Fruit fly (Drosophila melanogaster) S2 (cell line): ENCODE measurements around the gene CG15169.
A peak's percentile ranks its signal among the peaks of the same experiment; 100 is the strongest.

Experiments used
- CG8478 ChIP-seq: fragments of >200 bp; optimal IDR thresholded peaks from 2 replicates; lab custom pipeline; 2018
- CTCF ChIP-seq, 2 experiments: fragments of >200 bp; optimal IDR thresholded peaks; 2 replicates each; lab custom pipeline; 2018

The CG15169 gene

DNA sequence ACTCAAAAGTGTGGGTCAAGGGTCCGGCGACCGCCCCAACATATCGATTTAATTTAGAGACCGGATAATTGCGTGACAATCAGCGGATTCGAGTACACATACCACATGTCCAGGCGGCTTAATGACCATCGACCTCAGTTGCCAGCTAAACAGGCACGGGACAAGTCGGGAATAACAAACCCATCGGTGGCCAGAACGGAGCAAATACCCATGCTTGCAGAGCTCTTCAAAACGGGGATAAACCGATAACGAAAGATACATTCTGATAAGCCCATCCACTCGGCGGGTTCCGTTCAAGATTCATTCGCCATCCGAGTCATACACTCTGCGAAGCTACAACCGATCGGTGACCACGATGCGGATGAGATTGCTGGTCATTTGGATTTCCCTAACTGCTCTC, at the start of gene CG15169:
Gene CG15169, plus strand, starts transcription at position 301 of the 400 bp plus-strand sequence.
- no peak for TF ChIP-seq CTCF (optimal IDR thresholded peaks at IDR 0.05; lab: Kevin White, UChicago)
- TF ChIP-seq CG8478 = no peak

DNA sequence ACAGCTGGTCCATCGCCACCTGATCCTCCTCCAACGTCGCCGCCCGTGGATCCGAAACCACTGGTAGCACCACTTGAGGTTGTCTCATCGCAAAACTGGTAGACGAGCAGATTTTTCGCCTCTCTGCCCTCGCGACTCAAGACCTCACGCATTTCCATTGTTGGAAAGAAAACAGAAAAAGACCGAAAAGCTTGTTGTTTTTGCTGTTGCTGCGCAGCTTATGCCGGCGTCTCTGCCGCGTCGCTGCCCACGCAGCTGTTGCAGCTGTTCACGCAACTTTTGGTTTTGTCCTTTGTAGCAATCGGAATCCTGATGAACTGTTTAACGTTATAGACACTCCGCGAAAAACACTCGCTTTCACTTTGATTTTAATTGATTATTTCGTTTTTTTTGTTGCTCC, 47.5 kb upstream of the CG15169 start:
- TF ChIP-seq CG8478 (no peak), CTCF (optimal IDR thresholded peaks at IDR 0.05; lab: Kevin White, UChicago) (no peak)

DNA sequence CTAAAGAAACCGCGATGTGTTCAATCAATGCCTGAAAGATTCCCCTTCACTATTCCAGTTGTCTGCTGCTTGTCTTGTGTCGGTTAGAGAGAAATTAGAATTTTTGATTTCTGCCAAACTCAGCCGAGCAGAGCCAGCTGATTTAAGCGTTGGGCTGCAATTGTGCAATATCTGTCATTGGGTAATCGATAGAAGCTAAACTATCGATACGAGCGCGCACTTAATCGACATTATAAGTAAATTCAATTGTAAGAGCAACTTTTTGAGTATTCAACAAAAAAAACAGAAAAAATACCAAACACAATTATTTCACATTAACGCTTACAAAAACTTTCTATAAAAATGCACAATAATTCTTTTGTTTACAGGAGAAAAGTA, 47.0 kb upstream of the CG15169 start, which contains the start of gene ssp3:
Gene ssp3, minus strand, starts transcription at position 164 of the 378 bp plus-strand sequence.
- TF ChIP-seq CTCF (optimal IDR thresholded peaks at IDR 0.05; lab: Kevin White, UChicago) (no peak), CG8478 (no peak)

DNA sequence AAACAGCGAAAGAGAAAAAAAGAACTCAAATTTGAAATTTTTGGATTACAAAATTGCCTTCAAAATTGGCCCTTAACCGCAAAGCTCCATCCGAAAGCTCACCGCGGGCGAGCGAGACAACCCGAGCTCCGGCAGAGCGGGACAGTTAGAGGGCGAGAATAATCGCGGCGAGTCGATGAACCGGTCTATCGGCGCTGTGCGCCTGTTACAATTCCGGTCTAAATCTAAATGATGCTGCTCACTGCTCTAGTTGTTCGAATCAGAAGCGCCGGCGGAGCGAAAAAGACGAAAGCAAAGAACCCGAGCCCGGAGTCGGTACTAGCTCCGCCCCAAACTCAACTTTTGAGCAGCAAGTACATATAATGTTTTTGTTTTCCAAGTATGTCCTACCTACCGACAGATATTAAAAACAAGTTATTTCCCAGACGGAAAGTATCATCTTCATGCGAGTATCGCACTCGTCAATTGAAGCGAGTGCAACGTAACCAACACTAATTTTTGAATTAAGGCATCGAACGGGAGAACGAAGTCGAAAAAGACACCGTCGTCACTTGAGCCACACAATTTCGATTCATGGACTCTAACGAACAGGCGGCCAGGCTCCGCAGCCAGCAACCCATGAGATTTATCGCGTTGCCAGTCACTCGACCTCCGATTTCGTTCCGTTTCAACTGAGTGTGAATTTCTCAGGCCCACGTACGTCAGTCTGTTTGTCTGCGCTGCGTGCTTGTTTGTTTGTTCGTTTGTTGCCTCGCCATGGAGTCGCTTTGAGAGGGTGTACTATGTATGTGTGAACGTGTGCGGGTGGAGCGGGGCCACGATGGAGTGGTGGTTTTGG, 46.4 kb upstream of the CG15169 start:
- TF ChIP-seq CTCF (optimal IDR thresholded peaks at IDR 0.05; lab: Kevin White, UChicago) (no peak), CG8478 (no peak)

DNA sequence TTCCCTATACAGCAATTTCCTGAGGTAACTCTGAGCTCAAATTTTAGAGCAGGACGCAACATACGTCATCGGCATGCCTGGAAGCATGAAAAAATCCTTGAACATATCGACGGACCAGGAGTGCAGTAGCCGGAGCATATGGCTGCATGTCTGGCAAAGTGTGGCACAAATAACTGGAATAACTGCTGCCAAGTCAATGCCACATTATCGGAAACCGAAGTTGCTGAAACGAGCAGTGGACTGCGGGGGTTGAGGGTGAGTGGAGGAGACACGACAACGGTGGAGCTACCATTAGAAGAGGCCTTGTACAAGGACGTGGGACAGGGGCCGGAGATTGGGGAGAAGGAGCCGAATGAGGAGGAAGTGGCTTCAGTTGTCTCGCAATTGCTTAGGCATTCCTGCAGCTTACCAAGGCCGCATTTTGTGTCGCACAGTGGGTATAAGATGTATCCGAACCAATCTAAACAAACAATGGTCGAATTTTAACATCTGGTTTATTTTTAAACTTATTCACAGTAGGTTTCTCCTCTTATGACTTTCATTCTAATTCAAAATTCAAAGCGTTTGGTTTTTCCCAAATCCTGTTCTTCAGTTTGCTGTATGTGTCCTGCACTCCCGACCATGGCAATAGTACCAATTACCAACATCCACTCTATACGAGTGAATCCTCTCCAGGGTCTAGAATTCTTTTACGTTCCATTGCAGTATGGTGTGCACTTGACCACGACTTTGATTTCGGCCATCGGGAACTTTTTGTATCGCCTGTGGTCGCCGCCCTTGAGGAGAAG, 44.9 kb upstream of the CG15169 start, which contains the start of gene CG46304:
Gene CG46304, plus strand, starts transcription at position 541 of the 788 bp plus-strand sequence.
- TF ChIP-seq CTCF (optimal IDR thresholded peaks at IDR 0.05; lab: Kevin White, UChicago) (no peak), CG8478 (no peak)

DNA sequence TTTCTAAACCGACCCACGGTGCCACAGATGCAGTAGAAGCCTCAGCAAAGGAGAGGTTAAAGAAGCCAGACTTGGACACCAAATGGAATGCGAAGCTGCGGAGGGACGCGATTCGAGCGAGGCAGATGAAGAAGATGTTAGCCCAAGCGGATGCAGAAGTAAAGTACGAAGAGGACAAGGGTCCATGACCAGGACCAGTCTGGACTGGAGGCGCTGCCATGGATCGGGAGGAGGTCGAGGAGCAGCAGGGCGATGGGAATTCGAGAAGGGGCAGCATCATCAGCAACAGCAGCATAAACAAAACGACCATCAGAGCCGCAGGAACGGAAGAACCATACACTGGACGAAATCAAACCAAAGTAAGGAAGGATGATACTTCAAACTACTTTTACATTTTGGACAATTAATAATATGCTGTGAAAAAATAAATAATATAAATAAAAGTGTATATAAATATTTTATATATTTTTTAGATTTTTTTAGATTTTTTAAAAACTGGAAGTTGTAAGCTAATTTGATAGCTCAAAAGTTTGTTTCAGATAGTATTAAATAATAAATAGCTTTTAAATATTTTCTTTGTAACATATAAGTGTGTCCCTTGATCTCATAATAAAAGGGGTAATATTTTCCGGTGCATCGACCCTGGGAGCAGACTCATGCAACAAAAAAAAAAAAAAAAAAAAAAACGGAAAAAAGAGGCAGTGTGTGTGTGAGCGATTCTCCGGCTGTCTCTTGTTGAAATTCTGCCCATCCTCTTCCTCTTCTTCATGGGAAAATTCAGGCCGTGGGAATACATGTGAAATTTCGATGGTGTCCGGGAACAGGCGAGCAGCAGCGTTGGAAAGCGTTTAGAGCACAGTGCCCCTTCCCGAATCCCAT, 43.9 kb upstream of the CG15169 start:
- no peak for TF ChIP-seq CG8478
- no peak for TF ChIP-seq CTCF (optimal IDR thresholded peaks at IDR 0.05; lab: Kevin White, UChicago)

DNA sequence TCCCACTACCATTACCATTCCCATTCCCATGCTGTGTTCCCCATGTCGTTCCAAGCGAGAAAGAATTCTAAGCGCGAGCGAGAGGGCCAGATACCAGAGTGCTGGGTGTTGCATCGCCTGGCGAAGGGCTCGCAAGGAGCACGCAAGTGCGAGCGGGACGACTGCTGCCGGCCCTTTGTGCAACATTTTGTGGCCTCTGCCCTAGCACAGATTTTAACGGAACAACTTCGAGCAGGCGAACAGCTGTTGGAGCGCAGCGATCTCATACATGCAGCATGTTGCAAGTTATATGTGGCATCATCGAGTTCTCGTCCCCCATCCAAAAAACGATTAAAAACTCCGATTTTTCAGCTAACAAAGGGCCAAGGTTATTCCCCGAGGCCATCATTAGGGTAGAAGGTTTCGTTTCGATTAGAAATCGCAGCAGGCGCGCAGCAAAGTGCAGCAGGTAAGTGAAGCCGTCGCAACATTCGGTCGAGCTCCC, 43.3 kb upstream of the CG15169 start:
- TF ChIP-seq CG8478 = no peak
- peak in 1 of 2 experiments; percentile 16 for TF ChIP-seq CTCF (optimal IDR thresholded peaks at IDR 0.05; lab: Kevin White, UChicago)

DNA sequence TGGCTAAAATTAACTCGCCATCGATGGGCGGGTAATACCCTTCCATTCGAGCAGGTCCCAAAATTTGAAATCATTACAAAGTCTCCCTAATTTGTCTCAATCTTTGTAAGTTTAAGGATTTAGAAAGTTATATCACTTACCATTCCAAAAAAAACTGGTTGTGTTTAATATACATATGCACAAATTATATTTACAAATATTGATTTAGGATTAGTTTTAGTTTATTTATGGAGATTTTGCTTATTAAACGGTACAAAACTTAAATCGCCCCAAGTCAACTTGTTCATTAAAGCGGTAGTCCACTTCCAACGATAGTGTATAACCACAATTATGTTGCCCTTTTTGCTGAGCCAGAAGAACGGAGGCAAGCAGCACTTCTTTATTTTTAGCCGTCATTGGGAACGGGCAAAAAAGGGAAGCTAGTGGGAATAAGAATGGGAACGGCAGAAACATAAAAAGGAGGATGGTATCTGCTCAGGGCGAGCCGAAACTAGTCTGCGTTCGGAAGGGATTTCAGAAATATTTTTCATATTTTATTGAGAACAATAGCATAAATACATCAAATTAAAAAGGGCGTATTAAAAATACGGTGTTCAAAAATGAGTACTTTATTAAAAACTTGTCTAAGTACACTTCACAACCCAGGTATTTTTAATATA, 42.6 kb upstream of the CG15169 start:
- TF ChIP-seq CG8478 (no peak), CTCF (optimal IDR thresholded peaks at IDR 0.05; lab: Kevin White, UChicago) (no peak)

DNA sequence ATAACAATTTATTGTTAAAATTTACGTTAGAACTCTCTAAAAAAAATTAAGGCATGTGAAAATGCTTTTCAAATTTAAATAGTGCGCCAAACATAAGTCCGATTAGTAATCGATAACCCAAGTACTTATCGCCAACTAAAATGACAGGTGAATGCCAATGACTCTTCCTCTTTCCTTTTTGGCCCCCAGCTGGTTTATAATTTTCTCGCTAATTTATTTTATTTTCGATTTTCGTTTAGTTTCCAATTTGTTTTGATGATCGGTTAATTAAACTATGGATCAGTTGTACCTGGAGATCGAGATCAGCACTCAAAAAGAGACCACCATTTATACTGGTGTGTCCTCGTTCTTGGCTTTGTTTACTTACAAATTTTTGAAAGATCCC, 42.1 kb upstream of the CG15169 start, which contains the start of gene CG10428:
Gene CG10428, plus strand, starts transcription at position 161 of the 385 bp plus-strand sequence.
- TF ChIP-seq CG8478 = no peak
- TF ChIP-seq CTCF (optimal IDR thresholded peaks at IDR 0.05; lab: Kevin White, UChicago) = no peak

DNA sequence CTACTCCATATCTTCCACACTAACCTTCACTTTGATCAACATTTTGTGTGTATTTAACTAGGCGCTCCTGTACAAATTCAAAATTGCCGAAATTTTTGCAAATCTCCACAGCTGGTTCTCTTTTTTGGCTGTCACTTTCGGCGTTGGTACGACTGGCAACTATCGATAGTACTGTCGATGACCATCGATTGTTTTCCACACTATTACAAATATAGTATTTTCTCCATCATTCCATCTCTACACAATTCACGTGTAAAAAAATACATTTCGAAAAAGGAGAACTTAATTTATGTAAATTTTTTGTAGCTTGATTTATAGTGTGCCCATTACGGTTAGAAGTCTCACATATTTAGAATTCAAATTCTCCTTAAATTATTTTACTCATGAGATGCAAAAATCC, 39.1 kb upstream of the CG15169 start, which contains the start of gene Nedd8:
Gene Nedd8, minus strand, starts transcription at position 164 of the 400 bp plus-strand sequence.
- TF ChIP-seq CTCF (optimal IDR thresholded peaks at IDR 0.05; lab: Kevin White, UChicago) (peak in 1 of 2 experiments; percentile 31), CG8478 (no peak)

DNA sequence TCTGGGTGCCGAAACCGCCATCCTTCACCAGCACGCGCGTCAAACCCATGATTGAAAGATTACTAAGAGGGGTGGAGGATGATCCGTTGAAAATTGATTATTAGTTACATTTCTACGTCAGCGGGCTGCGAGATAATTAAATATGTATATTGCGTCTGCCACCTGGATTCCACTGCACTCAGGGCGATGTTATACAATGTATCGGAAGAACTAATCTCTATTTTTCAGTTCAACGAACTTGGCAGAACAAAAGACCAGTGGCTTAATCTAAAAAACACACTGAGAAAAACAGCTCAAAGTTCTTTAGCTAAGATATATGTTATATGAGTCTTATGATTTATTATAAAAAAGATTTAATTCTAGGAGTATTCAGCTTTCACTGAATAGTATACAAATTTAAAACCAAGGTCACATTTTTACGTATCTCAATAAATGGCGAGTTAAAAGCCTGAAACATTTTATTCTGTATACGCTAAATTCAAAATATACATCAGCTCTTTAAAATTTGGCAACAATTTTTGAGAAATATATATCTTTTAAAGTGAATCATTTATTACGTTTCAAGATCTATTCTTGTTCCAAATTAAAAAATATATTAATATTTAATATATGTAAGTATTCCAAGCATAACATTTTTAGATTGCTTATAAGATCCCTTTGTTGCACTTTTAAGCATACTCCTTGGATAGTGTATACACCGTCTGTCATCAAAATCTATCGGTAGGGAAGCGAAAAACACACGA, 37.1 kb upstream of the CG15169 start:
- no peak for TF ChIP-seq CTCF (optimal IDR thresholded peaks at IDR 0.05; lab: Kevin White, UChicago)
- no peak for TF ChIP-seq CG8478

DNA sequence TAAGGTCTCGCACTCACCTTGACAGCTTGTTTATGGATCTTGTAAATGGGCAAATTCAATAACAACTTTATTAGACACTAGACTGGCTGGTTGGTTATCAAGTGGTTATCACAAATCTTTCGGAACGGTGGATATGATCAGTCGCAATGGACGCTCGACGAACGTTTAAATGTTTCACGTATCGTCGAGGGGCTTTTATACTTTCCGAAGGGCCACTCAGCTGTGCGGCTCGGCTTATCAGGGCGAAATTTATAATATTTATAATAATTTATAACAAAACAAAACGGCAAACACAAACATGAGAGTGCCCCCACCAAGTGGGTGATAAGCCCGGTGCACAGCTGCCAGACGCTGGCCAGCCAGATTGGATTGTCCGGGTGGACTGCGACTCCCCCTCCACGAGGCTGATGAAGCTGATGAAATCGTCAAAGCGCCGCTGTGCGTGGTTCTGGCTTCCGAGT, 36.5 kb upstream of the CG15169 start, which contains the start of gene CG10621:
Gene CG10621, minus strand, starts transcription at position 177 of the 461 bp plus-strand sequence.
- no peak for TF ChIP-seq CG8478
- TF ChIP-seq CTCF (optimal IDR thresholded peaks at IDR 0.05; lab: Kevin White, UChicago) = no peak

DNA sequence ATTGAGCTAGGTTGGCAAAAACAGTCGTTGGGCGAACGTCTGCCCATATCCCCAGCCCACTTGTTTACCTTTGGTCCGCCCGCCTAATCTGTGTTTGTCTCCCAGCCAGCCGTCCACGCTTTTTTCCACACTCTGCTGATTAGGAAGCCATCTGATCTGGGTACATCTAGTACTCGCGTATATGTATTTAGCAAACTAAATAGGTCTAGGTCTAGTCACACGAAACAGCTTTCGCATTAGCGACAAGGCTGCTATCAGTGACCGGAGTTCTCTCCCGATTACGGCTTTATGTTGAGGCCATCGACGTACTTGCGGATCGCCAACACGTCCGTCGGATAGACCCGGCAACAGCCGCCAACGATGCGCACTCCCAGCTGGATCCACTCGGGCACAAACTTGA, 35.2 kb upstream of the CG15169 start:
- TF ChIP-seq CG8478 (no peak), CTCF (optimal IDR thresholded peaks at IDR 0.05; lab: Kevin White, UChicago) (no peak)
